Worm (Caenorhabditis elegans): ENCODE measurements around the gene nhr-101.

The nhr-101 gene

ce11 chrV:11532964-11533363, 37.3 kb upstream of the nhr-101 start (continued):
- TF ChIP-seq lir-3 (tag; optimal IDR thresholded peaks at IDR 0.05; ENCODE audit: poor library complexity) (no peak), zip-4 (GFP tag; optimal IDR thresholded peaks at IDR 0.05) (no peak), ceh-88 (GFP tag; IDR thresholded peaks at IDR 0.05) (no peak), efl-1 (optimal IDR thresholded peaks at IDR 0.05) (peak; percentile 1 to 14), efl-1 (GFP tag; optimal IDR thresholded peaks at IDR 0.05 in 1 of 2) (peak in 1 of 2 experiments; percentile 90), lin-13 (GFP tag; optimal IDR thresholded peaks at IDR 0.05) (peak; percentile 13), ztf-4 (tag; optimal IDR thresholded peaks at IDR 0.05) (no peak), sox-4 (tag; optimal IDR thresholded peaks at IDR 0.05) (no peak), nhr-237 (tag; optimal IDR thresholded peaks at IDR 0.05) (no peak), nhr-20 (tag; optimal IDR thresholded peaks at IDR 0.05) (peak; percentile 63), ceh-82 (tag; optimal IDR thresholded peaks at IDR 0.05) (no peak), dsc-1 (tag; optimal IDR thresholded peaks at IDR 0.05) (no peak), dpl-1 (GFP tag; optimal IDR thresholded peaks at IDR 0.05) (peak in 1 of 3 experiments; percentile 8), ces-1 (GFP tag; optimal IDR thresholded peaks at IDR 0.05) (no peak), pqm-1 (tag; optimal IDR thresholded peaks at IDR 0.05) (no peak), ztf-11 (tag; optimal IDR thresholded peaks at IDR 0.05) (no peak), elt-2 (tag; optimal IDR thresholded peaks at IDR 0.05) (no peak), vab-15 (tag; optimal IDR thresholded peaks at IDR 0.05) (no peak), nhr-77 (tag; optimal IDR thresholded peaks at IDR 0.05) (no peak), lin-39 (tag; optimal IDR thresholded peaks at IDR 0.05) (no peak), skn-1 (tag; optimal IDR thresholded peaks at IDR 0.05) (peak; percentile 27), xbp-1 (tag; optimal IDR thresholded peaks at IDR 0.05) (no peak), pax-3 (tag; optimal IDR thresholded peaks at IDR 0.05) (peak; percentile 27), lin-15B (tag; optimal IDR thresholded peaks at IDR 0.05) (no peak), fkh-8 (tag; optimal IDR thresholded peaks at IDR 0.05) (no peak), isw-1 (GFP tag; IDR thresholded peaks at IDR 0.05) (no peak), sptf-1 (tag; optimal IDR thresholded peaks at IDR 0.05) (no peak), lin-35 (GFP tag; optimal IDR thresholded peaks at IDR 0.05) (peak in 1 of 2 experiments; percentile 31), mep-1 (tag; optimal IDR thresholded peaks at IDR 0.05) (peak; percentile 1), ceh-8 (GFP tag; optimal IDR thresholded peaks at IDR 0.05) (no peak), tbx-2 (tag; optimal IDR thresholded peaks at IDR 0.05) (no peak), elt-3 (tag; optimal IDR thresholded peaks at IDR 0.05) (peak in 4 of 6 experiments; percentile 20 to 71 (median 39)), unc-62 (GFP tag; optimal IDR thresholded peaks at IDR 0.05) (no peak), ets-5 (GFP tag; IDR thresholded peaks at IDR 0.05) (no peak), mdl-1 (tag; optimal IDR thresholded peaks at IDR 0.05) (peak in 1 of 2 experiments; percentile 57), fkh-10 (GFP tag; optimal IDR thresholded peaks at IDR 0.05) (no peak), tlp-1 (tag; optimal IDR thresholded peaks at IDR 0.05) (no peak), aha-1 (tag; optimal IDR thresholded peaks at IDR 0.05) (no peak), alr-1 (tag; optimal IDR thresholded peaks at IDR 0.05; ENCODE audit: borderline replicate concordance) (no peak), lin-14 (GFP tag; optimal IDR thresholded peaks at IDR 0.05) (peak; percentile 88), Y116A8C.19 (tag; optimal IDR thresholded peaks at IDR 0.05; ENCODE audit: borderline replicate concordance) (no peak), nhr-76 (tag; optimal IDR thresholded peaks at IDR 0.05) (no peak), hpl-2 (GFP tag; optimal IDR thresholded peaks at IDR 0.05) (no peak), irx-1 (tag; optimal IDR thresholded peaks at IDR 0.05) (no peak), nhr-28 (tag; optimal IDR thresholded peaks at IDR 0.05) (no peak), C04F5.9 (tag; optimal IDR thresholded peaks at IDR 0.05) (no peak)

Measured in whole organism, L1 larva.